Worm (Caenorhabditis elegans) whole organism, mixed stage, embryonic: ENCODE data around the gene Y97E10C.1.
A peak's percentile ranks its signal among the peaks of the same experiment; 100 is the strongest.

Experiments
- M03D4.4 ChIP-seq: sonication (generic microtip); optimal IDR thresholded peaks from 2 replicates; lab custom pipeline; 2017; ENCODE audit warnings: mild to moderate bottlenecking, missing genetic modification characterization, missing compliant biosample characterization
- bed-3 ChIP-seq: fragments of 200-800 bp; sonication (Bioruptor generic); optimal IDR thresholded peaks from 3 replicates; lab custom pipeline; 2018; ENCODE audit warnings: mild to moderate bottlenecking, missing genetic modification characterization, moderate library complexity, missing compliant biosample characterization
- blmp-1 ChIP-seq: fragments of 150-350 bp; optimal IDR thresholded peaks from 2 replicates; lab custom pipeline; 2014; ENCODE audit warnings: missing biosample characterization, missing genetic modification characterization
- ceh-39 ChIP-seq: fragments of 150-350 bp; optimal IDR thresholded peaks from 2 replicates; lab custom pipeline; 2014; ENCODE audit warnings: missing biosample characterization, missing genetic modification characterization
- ceh-43 ChIP-seq: fragments of 200-800 bp; sonication (Bioruptor generic); optimal IDR thresholded peaks from 2 replicates; lab custom pipeline; 2018; ENCODE audit warnings: mild to moderate bottlenecking, missing genetic modification characterization, moderate library complexity, missing compliant biosample characterization
- ces-1 ChIP-seq: fragments of 150-350 bp; optimal IDR thresholded peaks from 2 replicates; lab custom pipeline; 2014; ENCODE audit warnings: missing biosample characterization, missing genetic modification reagents, missing genetic modification characterization
- cnd-1 ChIP-seq: fragments of 200-800 bp; sonication (Bioruptor generic); optimal IDR thresholded peaks from 2 replicates; lab custom pipeline; 2018; ENCODE audit warnings: mild to moderate bottlenecking, missing genetic modification characterization, missing compliant biosample characterization
- drap-1 ChIP-seq: fragments of 200-800 bp; sonication (Bioruptor generic); optimal IDR thresholded peaks from 3 replicates; lab custom pipeline; 2018; ENCODE audit warnings: mild to moderate bottlenecking, missing genetic modification characterization, missing compliant biosample characterization
- elt-1 ChIP-seq: sonication (generic microtip); optimal IDR thresholded peaks from 2 replicates; lab custom pipeline; 2017; ENCODE audit warnings: missing genetic modification characterization, mild to moderate bottlenecking, missing compliant biosample characterization, antibody characterized with exemption, moderate library complexity, borderline replicate concordance; ENCODE audit not compliant: insufficient read depth
- elt-3 ChIP-seq: fragments of 150-350 bp; optimal IDR thresholded peaks from 2 replicates; lab custom pipeline; 2014; ENCODE audit warnings: missing biosample characterization, missing genetic modification characterization
- flh-1 ChIP-seq: fragments of 200-800 bp; sonication (Bioruptor generic); optimal IDR thresholded peaks from 2 replicates; lab custom pipeline; 2018; ENCODE audit warnings: mild to moderate bottlenecking, missing genetic modification characterization, moderate library complexity, missing compliant biosample characterization
- ham-2 ChIP-seq: fragments of 200-800 bp; sonication (Bioruptor generic); optimal IDR thresholded peaks from 2 replicates; lab custom pipeline; 2018; ENCODE audit warnings: mild to moderate bottlenecking, missing genetic modification characterization, missing compliant biosample characterization
- hlh-1 ChIP-seq: fragments of 150-350 bp; optimal IDR thresholded peaks from 2 replicates; lab custom pipeline; 2014; ENCODE audit warnings: missing biosample characterization, missing genetic modification reagents, missing genetic modification characterization
- lin-13 ChIP-seq: fragments of 150-350 bp; optimal IDR thresholded peaks from 2 replicates; lab custom pipeline; 2014; ENCODE audit warnings: missing biosample characterization, missing genetic modification characterization
- lsy-2 ChIP-seq: fragments of 150-350 bp; optimal IDR thresholded peaks from 2 replicates; lab custom pipeline; 2014; ENCODE audit warnings: missing biosample characterization, missing genetic modification characterization
- mep-1 ChIP-seq: fragments of 150-350 bp; optimal IDR thresholded peaks from 2 replicates; lab custom pipeline; 2017; ENCODE audit warnings: missing biosample characterization, missing genetic modification reagents, missing genetic modification characterization, inconsistent platforms
- mls-2 ChIP-seq: sonication (generic microtip); optimal IDR thresholded peaks from 2 replicates; lab custom pipeline; 2016; ENCODE audit warnings: mild to moderate bottlenecking, missing genetic modification characterization, moderate library complexity, missing compliant biosample characterization
- nhr-12 ChIP-seq: fragments of 150-350 bp; optimal IDR thresholded peaks from 2 replicates; lab custom pipeline; 2014; ENCODE audit warnings: missing biosample characterization, missing genetic modification characterization
- nhr-2 ChIP-seq: fragments of 150-350 bp; optimal IDR thresholded peaks from 2 replicates; lab custom pipeline; 2014; ENCODE audit warnings: missing biosample characterization, missing genetic modification characterization
- nhr-237 ChIP-seq: fragments of 150-350 bp; optimal IDR thresholded peaks from 2 replicates; lab custom pipeline; 2014; ENCODE audit warnings: missing biosample characterization, missing genetic modification characterization
- nhr-28 ChIP-seq: fragments of 150-350 bp; optimal IDR thresholded peaks from 2 replicates; lab custom pipeline; 2014; ENCODE audit warnings: missing biosample characterization, missing genetic modification characterization
- pha-4 ChIP-seq: fragments of 150-350 bp; optimal IDR thresholded peaks from 2 replicates; lab custom pipeline; 2018; ENCODE audit warnings: missing biosample characterization, missing genetic modification reagents, missing genetic modification characterization
- sem-2 ChIP-seq: fragments of 200-800 bp; sonication (Bioruptor generic); optimal IDR thresholded peaks from 2 replicates; lab custom pipeline; 2018; ENCODE audit warnings: mild to moderate bottlenecking, missing genetic modification characterization, missing compliant biosample characterization
- sptf-1 ChIP-seq: sonication (generic microtip); optimal IDR thresholded peaks from 2 replicates; lab custom pipeline; 2017; ENCODE audit warnings: mild to moderate bottlenecking, missing genetic modification characterization, moderate library complexity, missing compliant biosample characterization
- tbx-8 ChIP-seq: fragments of 200-800 bp; sonication (Bioruptor generic); optimal IDR thresholded peaks from 2 replicates; lab custom pipeline; 2018; ENCODE audit warnings: mild to moderate bottlenecking, missing genetic modification characterization, moderate library complexity, missing compliant biosample characterization
- unc-120 ChIP-seq: sonication (generic microtip); optimal IDR thresholded peaks from 2 replicates; lab custom pipeline; 2017; ENCODE audit warnings: missing genetic modification characterization, missing compliant biosample characterization; ENCODE audit not compliant: poor library complexity, severe bottlenecking
- unc-39 ChIP-seq: fragments of 150-350 bp; optimal IDR thresholded peaks from 2 replicates; lab custom pipeline; 2014; ENCODE audit warnings: missing biosample characterization, missing genetic modification characterization
- unc-62 ChIP-seq: fragments of 150-350 bp; optimal IDR thresholded peaks from 2 replicates; lab custom pipeline; 2014; ENCODE audit warnings: missing biosample characterization, missing genetic modification reagents, missing genetic modification characterization
- zip-8 ChIP-seq: fragments of 150-350 bp; optimal IDR thresholded peaks from 2 replicates; lab custom pipeline; 2014; ENCODE audit warnings: missing biosample characterization, missing genetic modification characterization
- ztf-11 ChIP-seq: fragments of 150-350 bp; optimal IDR thresholded peaks from 2 replicates; lab custom pipeline; 2014; ENCODE audit warnings: missing biosample characterization, missing genetic modification characterization

Y97E10C.1 gene

ce11 chrV:7742485-7742959 is 13.8 kb downstream of the Y97E10C.1 start, which contains the start of gene fbxl-5:
fbxl-5 (plus strand) TSS chrV:7742909.
- no peak for TF ChIP-seq nhr-237 (tag; lab: Kevin White, UChicago)

ce11 chrV:7744068-7744467 is 15.4 kb downstream of the Y97E10C.1 start:
- TF ChIP-seq mls-2 (tag; lab: Kevin White, UChicago) (no peak), lin-13 (tag; lab: Kevin White, UChicago) (no peak), zip-8 (tag; lab: Kevin White, UChicago) (no peak), unc-120 (tag; lab: Kevin White, UChicago) (no peak), flh-1 (GFP tag; lab: Kevin White, UChicago) (no peak), elt-3 (tag; lab: Kevin White, UChicago) (no peak), pha-4 (tag; lab: Kevin White, UChicago) (no peak), tbx-8 (no peak), lsy-2 (tag; lab: Kevin White, UChicago) (no peak), ceh-43 (GFP tag; lab: Kevin White, UChicago) (no peak), cnd-1 (tag; lab: Kevin White, UChicago) (no peak), ztf-11 (tag; lab: Kevin White, UChicago) (no peak)

ce11 chrV:7745386-7745785 is 16.7 kb downstream of the Y97E10C.1 start:
- TF ChIP-seq drap-1 (GFP tag; lab: Kevin White, UChicago) = no peak
- no peak for TF ChIP-seq sptf-1 (tag; lab: Kevin White, UChicago)
- TF ChIP-seq unc-39 (tag; lab: Kevin White, UChicago) = no peak
- TF ChIP-seq unc-62 (GFP tag; lab: Kevin White, UChicago) = no peak
- no peak for TF ChIP-seq pha-4 (tag; lab: Kevin White, UChicago)
- no peak for TF ChIP-seq hlh-1 (tag; lab: Kevin White, UChicago)
- no peak for TF ChIP-seq nhr-237 (tag; lab: Kevin White, UChicago)
- TF ChIP-seq tbx-8 = no peak
- TF ChIP-seq ztf-11 (tag; lab: Kevin White, UChicago) = no peak
- no peak for TF ChIP-seq sem-2 (GFP tag; lab: Kevin White, UChicago)
- no peak for TF ChIP-seq elt-3 (tag; lab: Kevin White, UChicago)
- TF ChIP-seq ceh-39 (tag; lab: Kevin White, UChicago) = no peak
- no peak for TF ChIP-seq blmp-1 (tag; lab: Kevin White, UChicago)
- TF ChIP-seq lsy-2 (tag; lab: Kevin White, UChicago) = no peak
- TF ChIP-seq bed-3 (GFP tag; lab: Kevin White, UChicago) = no peak

- TF ChIP-seq sptf-1 (tag; lab: Kevin White, UChicago) (no peak), ham-2 (GFP tag; lab: Kevin White, UChicago) (peak; percentile 86), bed-3 (GFP tag; lab: Kevin White, UChicago) (no peak), unc-62 (GFP tag; lab: Kevin White, UChicago) (peak; percentile 99), unc-120 (tag; lab: Kevin White, UChicago) (peak; percentile 18), nhr-2 (tag; lab: Kevin White, UChicago) (peak; percentile 39), mls-2 (tag; lab: Kevin White, UChicago) (no peak)
Observed at ce11 chrV:7745903-7746302, 17.2 kb downstream of the Y97E10C.1 start.

- TF ChIP-seq blmp-1 (tag; lab: Kevin White, UChicago) (no peak), lsy-2 (tag; lab: Kevin White, UChicago) (no peak), unc-39 (tag; lab: Kevin White, UChicago) (no peak), nhr-12 (tag; lab: Kevin White, UChicago) (no peak), pha-4 (tag; lab: Kevin White, UChicago) (no peak), mep-1 (no peak), nhr-237 (tag; lab: Kevin White, UChicago) (no peak), flh-1 (GFP tag; lab: Kevin White, UChicago) (no peak), elt-1 (tag; lab: Kevin White, UChicago) (no peak), elt-3 (tag; lab: Kevin White, UChicago) (no peak), ceh-43 (GFP tag; lab: Kevin White, UChicago) (no peak), unc-120 (tag; lab: Kevin White, UChicago) (no peak), M03D4.4 (no peak), cnd-1 (tag; lab: Kevin White, UChicago) (no peak), nhr-28 (no peak), zip-8 (tag; lab: Kevin White, UChicago) (no peak), ces-1 (GFP tag; lab: Kevin White, UChicago) (no peak)
Observed at ce11 chrV:7747132-7747531, 18.5 kb downstream of the Y97E10C.1 start.
